Fruit fly (Drosophila melanogaster): ENCODE measurements around the gene CG10195.

CG10195 gene

dm6 chr2L:19463405-19463804, 21.1 kb downstream of the CG10195 start:
- TF ChIP-seq dsf (GFP tag; optimal IDR thresholded peaks at IDR 0.05; ENCODE audit: borderline replicate concordance): no peak
- no peak for TF ChIP-seq ey (GFP tag; optimal IDR thresholded peaks at IDR 0.05)
- no peak for TF ChIP-seq OdsH (GFP tag; optimal IDR thresholded peaks at IDR 0.05)
- TF ChIP-seq brk (GFP tag; optimal IDR thresholded peaks at IDR 0.05): no peak
- no peak for TF ChIP-seq fru (GFP tag; optimal IDR thresholded peaks at IDR 0.05)
- no peak for TF ChIP-seq sv (GFP tag; optimal IDR thresholded peaks at IDR 0.05)
- TF ChIP-seq dl (GFP tag; optimal IDR thresholded peaks at IDR 0.05; ENCODE audit: insufficient read depth in 1 of 2, partially characterized antibody in 2 of 2): no peak
- TF ChIP-seq Dfd (GFP tag; optimal IDR thresholded peaks at IDR 0.05): no peak
- no peak for TF ChIP-seq br (GFP tag; optimal IDR thresholded peaks at IDR 0.05)
- no peak for TF ChIP-seq h (GFP tag; optimal IDR thresholded peaks at IDR 0.05)
- no peak for TF ChIP-seq pan (optimal IDR thresholded peaks at IDR 0.05)
- TF ChIP-seq Hr78 (GFP tag; optimal IDR thresholded peaks at IDR 0.05): no peak
- TF ChIP-seq tai (GFP tag; optimal IDR thresholded peaks at IDR 0.05): no peak
- no peak for TF ChIP-seq psq (GFP tag; optimal IDR thresholded peaks at IDR 0.05)
- TF ChIP-seq Dif (GFP tag; optimal IDR thresholded peaks at IDR 0.05; ENCODE audit: partially characterized antibody): no peak
- no peak for TF ChIP-seq sage (GFP tag; optimal IDR thresholded peaks at IDR 0.05)

DNA sequence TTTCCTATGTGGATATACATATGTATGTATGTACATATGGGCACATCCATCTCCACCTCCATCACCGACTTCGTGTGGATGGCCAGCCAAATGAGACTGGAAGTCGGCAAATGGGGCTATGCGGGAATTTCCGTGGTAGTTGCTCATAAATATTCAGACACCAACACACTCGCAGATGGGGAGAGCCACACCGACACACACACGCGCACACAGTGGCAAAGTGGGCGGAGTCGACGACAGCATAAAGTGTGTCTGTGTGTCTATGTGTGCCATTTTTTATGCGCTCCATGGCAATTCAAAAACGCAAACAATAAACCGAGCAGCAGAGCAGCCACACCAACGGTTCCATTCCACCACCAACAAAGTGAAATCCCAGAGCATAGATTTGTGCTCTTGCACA, 21.6 kb downstream of the CG10195 start:
- TF ChIP-seq Hnf4 (GFP tag; optimal IDR thresholded peaks at IDR 0.05) (no peak), Hr78 (GFP tag; optimal IDR thresholded peaks at IDR 0.05) (no peak), CrebA (GFP tag; optimal IDR thresholded peaks at IDR 0.05; ENCODE audit: borderline replicate concordance) (no peak), GATAd (GFP tag; optimal IDR thresholded peaks at IDR 0.05) (no peak), jim (GFP tag; optimal IDR thresholded peaks at IDR 0.05) (no peak), dsf (GFP tag; optimal IDR thresholded peaks at IDR 0.05; ENCODE audit: borderline replicate concordance) (no peak), N (GFP tag; optimal IDR thresholded peaks at IDR 0.05) (no peak), Sp1 (GFP tag; optimal IDR thresholded peaks at IDR 0.05) (no peak), Myc (optimal IDR thresholded peaks at IDR 0.05) (no peak), CG32264 (GFP tag; optimal IDR thresholded peaks at IDR 0.05) (no peak), OdsH (GFP tag; optimal IDR thresholded peaks at IDR 0.05) (no peak), Dif (GFP tag; optimal IDR thresholded peaks at IDR 0.05; ENCODE audit: partially characterized antibody) (no peak), h (GFP tag; optimal IDR thresholded peaks at IDR 0.05) (no peak), HLH106 (tag; optimal IDR thresholded peaks at IDR 0.05) (no peak), foxo (GFP tag; optimal IDR thresholded peaks at IDR 0.05) (no peak), Hr83 (GFP tag; optimal IDR thresholded peaks at IDR 0.05; ENCODE audit: poor library complexity, severe bottlenecking) (no peak), ey (GFP tag; optimal IDR thresholded peaks at IDR 0.05) (no peak)

dm6 chr2L:19459404-19459803, 25.1 kb downstream of the CG10195 start:
- TF ChIP-seq CrebA (GFP tag; optimal IDR thresholded peaks at IDR 0.05; ENCODE audit: borderline replicate concordance): no peak
- TF ChIP-seq tai (GFP tag; optimal IDR thresholded peaks at IDR 0.05): no peak
- no peak for TF ChIP-seq brk (GFP tag; optimal IDR thresholded peaks at IDR 0.05)
- no peak for TF ChIP-seq h (GFP tag; optimal IDR thresholded peaks at IDR 0.05)
- TF ChIP-seq Dfd (GFP tag; optimal IDR thresholded peaks at IDR 0.05): no peak
- TF ChIP-seq Dif (GFP tag; optimal IDR thresholded peaks at IDR 0.05; ENCODE audit: partially characterized antibody): no peak
- TF ChIP-seq sage (GFP tag; optimal IDR thresholded peaks at IDR 0.05): no peak
- no peak for TF ChIP-seq foxo (GFP tag; optimal IDR thresholded peaks at IDR 0.05)
- no peak for TF ChIP-seq Rel (GFP tag; optimal IDR thresholded peaks at IDR 0.05)
- no peak for TF ChIP-seq Rel (tag; optimal IDR thresholded peaks at IDR 0.05)
- TF ChIP-seq jim (GFP tag; optimal IDR thresholded peaks at IDR 0.05): no peak

- TF ChIP-seq sage (GFP tag; optimal IDR thresholded peaks at IDR 0.05) (no peak), lola (GFP tag; optimal IDR thresholded peaks at IDR 0.05) (no peak), Rel (GFP tag; optimal IDR thresholded peaks at IDR 0.05) (no peak), Rel (tag; optimal IDR thresholded peaks at IDR 0.05) (no peak), Hnf4 (GFP tag; optimal IDR thresholded peaks at IDR 0.05) (no peak), CG9705 (GFP tag; optimal IDR thresholded peaks at IDR 0.05) (no peak), dmrt93B (GFP tag; optimal IDR thresholded peaks at IDR 0.05) (no peak), pan (optimal IDR thresholded peaks at IDR 0.05) (no peak), usp (GFP tag; optimal IDR thresholded peaks at IDR 0.05) (no peak), tai (GFP tag; optimal IDR thresholded peaks at IDR 0.05) (no peak), Dfd (GFP tag; optimal IDR thresholded peaks at IDR 0.05) (no peak), psq (GFP tag; optimal IDR thresholded peaks at IDR 0.05) (no peak), Sp1 (GFP tag; optimal IDR thresholded peaks at IDR 0.05) (no peak), N (GFP tag; optimal IDR thresholded peaks at IDR 0.05) (no peak), OdsH (GFP tag; optimal IDR thresholded peaks at IDR 0.05) (no peak), Hr83 (GFP tag; optimal IDR thresholded peaks at IDR 0.05; ENCODE audit: poor library complexity, severe bottlenecking) (no peak), sv (GFP tag; optimal IDR thresholded peaks at IDR 0.05) (no peak)
Measured at dm6 chr2L:19457890-19458580, 26.5 kb downstream of the CG10195 start.

Measured in whole organism, wandering third instar larva.